Fruit fly (Drosophila melanogaster) whole organism, wandering third instar larva: ENCODE results near the gene stol.

Experiments used
- Abd-B ChIP-seq: fragments of >200 bp; optimal IDR thresholded peaks from 2 replicates; lab custom pipeline; 2017; ENCODE audit warnings: missing biosample characterization, missing genetic modification characterization
- CG9705 ChIP-seq: fragments of 200-800 bp; sonication (Bioruptor generic); optimal IDR thresholded peaks from 2 replicates; lab custom pipeline; 2018; ENCODE audit warnings: missing biosample characterization, mild to moderate bottlenecking, missing genetic modification characterization
- CrebA ChIP-seq: fragments of 200-800 bp; sonication (Bioruptor generic); optimal IDR thresholded peaks from 2 replicates; lab custom pipeline; 2016; ENCODE audit warnings: missing biosample characterization, mild to moderate bottlenecking, missing genetic modification characterization, borderline replicate concordance
- Dfd ChIP-seq: fragments of >200 bp; optimal IDR thresholded peaks from 2 replicates; lab custom pipeline; 2017; ENCODE audit warnings: missing biosample characterization, missing genetic modification characterization
- Dif ChIP-seq: fragments of 200-275, 200-300 bp; sonication (Bioruptor generic); optimal IDR thresholded peaks from 2 replicates; lab custom pipeline; 2018; ENCODE audit warnings: missing biosample characterization, missing genetic modification characterization; ENCODE audit not compliant: partially characterized antibody
- HLH106 ChIP-seq: fragments of 200-800 bp; optimal IDR thresholded peaks from 3 replicates; lab custom pipeline; 2019; ENCODE audit warnings: missing biosample characterization, mild to moderate bottlenecking, missing genetic modification characterization, moderate library complexity
- Hnf4 ChIP-seq: fragments of 200-800 bp; sonication (Bioruptor generic); optimal IDR thresholded peaks from 2 replicates; lab custom pipeline; 2016; ENCODE audit warnings: missing biosample characterization, mild to moderate bottlenecking, missing genetic modification characterization
- Hr83 ChIP-seq: fragments of 200-300 bp; sonication (Bioruptor generic); optimal IDR thresholded peaks from 2 replicates; lab custom pipeline; 2016; ENCODE audit warnings: missing biosample characterization, mild to moderate bottlenecking, missing genetic modification characterization, moderate library complexity; ENCODE audit not compliant: poor library complexity, severe bottlenecking
- Mio ChIP-seq: sonication (Bioruptor generic); optimal IDR thresholded peaks from 2 replicates; lab custom pipeline; 2016; ENCODE audit warnings: missing biosample characterization, missing genetic modification characterization
- Myc ChIP-seq: fragments of >200 bp; optimal IDR thresholded peaks from 2 replicates; lab custom pipeline; 2017
- N ChIP-seq: fragments of >200 bp; optimal IDR thresholded peaks from 2 replicates; lab custom pipeline; 2018; ENCODE audit warnings: missing biosample characterization, missing external identifiers, missing genetic modification characterization
- Rel ChIP-seq, 2 experiments: fragments of 200-800 bp; sonication (Bioruptor generic) in 1 of 2; optimal IDR thresholded peaks; 2 replicates in 1 of 2; 3 replicates in 1 of 2; lab custom pipeline; 2016 to 2019; ENCODE audit warnings: mild to moderate bottlenecking in 2 of 2, missing biosample characterization in 2 of 2, missing genetic modification characterization in 2 of 2, moderate library complexity in 1 of 2
- Vsx2 ChIP-seq: fragments of 200-300, 225-300 bp; sonication (Bioruptor generic); optimal IDR thresholded peaks from 2 replicates; lab custom pipeline; 2018; ENCODE audit warnings: missing biosample characterization, missing genetic modification characterization; ENCODE audit not compliant: partially characterized antibody
- br ChIP-seq: fragments of 200-800 bp; sonication (Bioruptor generic); optimal IDR thresholded peaks from 2 replicates; lab custom pipeline; 2016; ENCODE audit warnings: missing biosample characterization, missing genetic modification characterization
- brk ChIP-seq: fragments of 200-800 bp; sonication (Bioruptor generic); optimal IDR thresholded peaks from 2 replicates; lab custom pipeline; 2016; ENCODE audit warnings: missing biosample characterization, mild to moderate bottlenecking, missing genetic modification characterization
- dl ChIP-seq, 2 experiments: fragments of 175-275, 200-275 bp in 1 of 2; fragments of 200-275 bp in 1 of 2; sonication (Bioruptor generic); optimal IDR thresholded peaks; lab custom pipeline; 2018; ENCODE audit warnings: mild to moderate bottlenecking in 2 of 2, missing biosample characterization in 2 of 2, missing genetic modification characterization in 2 of 2, moderate library complexity in 2 of 2; ENCODE audit not compliant: partially characterized antibody in 2 of 2, insufficient read depth in 1 of 2
- dmrt93B ChIP-seq: fragments of 200-800 bp; sonication (Bioruptor generic); optimal IDR thresholded peaks from 2 replicates; lab custom pipeline; 2018; ENCODE audit warnings: missing biosample characterization, mild to moderate bottlenecking, missing genetic modification characterization
- fru ChIP-seq: fragments of 200-800 bp; sonication (Bioruptor generic); optimal IDR thresholded peaks from 3 replicates; lab custom pipeline; 2016; ENCODE audit warnings: missing biosample characterization, mild to moderate bottlenecking, missing genetic modification characterization
- h ChIP-seq: fragments of 200-800 bp; sonication (Bioruptor generic); optimal IDR thresholded peaks from 3 replicates; lab custom pipeline; 2016; ENCODE audit warnings: missing biosample characterization, mild to moderate bottlenecking, missing genetic modification characterization
- jim ChIP-seq: fragments of 175-275, 200-325 bp; sonication (Bioruptor generic); optimal IDR thresholded peaks from 2 replicates; lab custom pipeline; 2016; ENCODE audit warnings: missing biosample characterization, mild to moderate bottlenecking, missing genetic modification characterization
- rgr ChIP-seq: fragments of 200-800 bp; sonication (Bioruptor generic); optimal IDR thresholded peaks from 3 replicates; lab custom pipeline; 2016; ENCODE audit warnings: missing biosample characterization, mild to moderate bottlenecking, missing genetic modification characterization
- sage ChIP-seq: fragments of 200-800 bp; sonication (Bioruptor generic); optimal IDR thresholded peaks from 2 replicates; lab custom pipeline; 2016; ENCODE audit warnings: missing biosample characterization, mild to moderate bottlenecking, missing genetic modification characterization
- sv ChIP-seq: fragments of 200-800 bp; sonication (Bioruptor generic); optimal IDR thresholded peaks from 3 replicates; lab custom pipeline; 2016; ENCODE audit warnings: missing biosample characterization, missing genetic modification characterization
- tai ChIP-seq: sonication (Bioruptor generic); optimal IDR thresholded peaks from 2 replicates; lab custom pipeline; 2016; ENCODE audit warnings: missing biosample characterization, missing genetic modification characterization

stol gene

DNA sequence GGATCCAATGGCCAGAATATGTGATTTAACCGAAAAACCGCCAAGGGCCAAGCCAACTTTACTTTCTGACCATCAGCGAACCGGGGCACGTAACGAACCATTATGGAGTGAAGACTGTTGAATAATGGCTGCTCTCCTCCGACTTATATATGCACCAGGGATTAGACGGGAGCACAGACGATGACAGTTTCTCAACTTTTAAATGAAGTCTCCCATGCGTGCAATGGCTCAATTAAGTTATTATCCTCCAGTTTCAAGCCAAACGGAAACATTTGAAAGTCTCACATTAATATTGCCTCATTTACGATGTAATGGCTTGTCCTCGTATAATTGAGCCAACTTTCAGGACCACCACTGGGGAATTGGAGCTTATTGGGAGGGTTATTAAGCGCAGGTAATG, 94.6 kb downstream of the stol start, which contains the start of gene Or35a:
Or35a (minus strand) TSS at position 101 of the 400 bp plus-strand sequence.
- TF ChIP-seq Vsx2 (GFP tag; lab: Kevin White, UChicago) (no peak), tai (no peak), rgr (GFP tag; lab: Kevin White, UChicago) (no peak), sage (GFP tag; lab: Kevin White, UChicago) (no peak), Mio (GFP tag; lab: Kevin White, UChicago) (no peak), jim (no peak), CG9705 (GFP tag; lab: Kevin White, UChicago) (no peak), fru (no peak)
- TF ChIP-seq, all 38 proteins: peak for 0

- no peak for TF ChIP-seq brk (GFP tag; lab: Kevin White, UChicago)
- no peak for TF ChIP-seq h (GFP tag; lab: Kevin White, UChicago)
- TF ChIP-seq N (GFP tag; lab: Kevin White, UChicago), result no peak
- no peak for TF ChIP-seq dl (GFP tag; optimal IDR thresholded peaks at IDR 0.05; lab: Kevin White, UChicago; ENCODE audit: insufficient read depth in 1 of 2, partially characterized antibody in 2 of 2)
- no peak for TF ChIP-seq CrebA (GFP tag; lab: Kevin White, UChicago)
- no peak for TF ChIP-seq Hnf4 (GFP tag; lab: Kevin White, UChicago)
- no peak for TF ChIP-seq sv (GFP tag; lab: Kevin White, UChicago)
These were observed 101.4 kb downstream of the stol start, which contains the start of gene CG11865 for dm6 chr2L:15616697-15617096. Gene CG11865 (plus strand): TSS chr2L:15616997.

DNA sequence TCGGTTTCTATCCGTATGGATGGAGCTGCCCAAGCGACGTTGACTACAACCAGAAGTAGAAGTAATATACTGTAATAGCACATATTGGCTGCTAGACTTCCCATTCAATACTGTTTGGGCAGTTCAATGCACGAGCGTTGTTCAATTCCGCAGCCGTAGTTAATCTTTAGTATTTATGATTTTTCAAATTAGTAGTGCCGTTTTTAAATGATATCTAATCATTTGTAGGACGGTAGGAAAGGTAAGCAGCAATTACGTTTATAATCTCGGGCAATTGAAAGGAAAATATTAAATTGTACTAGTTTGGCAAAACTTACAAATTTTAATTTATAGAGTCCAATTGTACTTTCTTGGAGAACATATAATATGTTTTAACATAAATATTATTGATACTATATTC, 101.8 kb downstream of the stol start, which contains the start of gene CG15253:
CG15253 (minus strand) TSS at position 101 of the 400 bp plus-strand sequence.
- TF ChIP-seq Hnf4 (GFP tag; lab: Kevin White, UChicago), result no peak
- TF ChIP-seq Abd-B (GFP tag; lab: Kevin White, UChicago), result no peak
- TF ChIP-seq, all 38 proteins: peak for 0

- TF ChIP-seq Hr83 (GFP tag; lab: Kevin White, UChicago) (no peak), dl (GFP tag; optimal IDR thresholded peaks at IDR 0.05; lab: Kevin White, UChicago; ENCODE audit: insufficient read depth in 1 of 2, partially characterized antibody in 2 of 2) (no peak), h (GFP tag; lab: Kevin White, UChicago) (no peak), tai (no peak), Dif (GFP tag; lab: Kevin White, UChicago) (no peak)
These were observed 103.3 kb downstream of the stol start, which contains the start of gene CG15254 for dm6 chr2L:15614728-15615127. Gene CG15254 (minus strand): TSS chr2L:15614828.

DNA sequence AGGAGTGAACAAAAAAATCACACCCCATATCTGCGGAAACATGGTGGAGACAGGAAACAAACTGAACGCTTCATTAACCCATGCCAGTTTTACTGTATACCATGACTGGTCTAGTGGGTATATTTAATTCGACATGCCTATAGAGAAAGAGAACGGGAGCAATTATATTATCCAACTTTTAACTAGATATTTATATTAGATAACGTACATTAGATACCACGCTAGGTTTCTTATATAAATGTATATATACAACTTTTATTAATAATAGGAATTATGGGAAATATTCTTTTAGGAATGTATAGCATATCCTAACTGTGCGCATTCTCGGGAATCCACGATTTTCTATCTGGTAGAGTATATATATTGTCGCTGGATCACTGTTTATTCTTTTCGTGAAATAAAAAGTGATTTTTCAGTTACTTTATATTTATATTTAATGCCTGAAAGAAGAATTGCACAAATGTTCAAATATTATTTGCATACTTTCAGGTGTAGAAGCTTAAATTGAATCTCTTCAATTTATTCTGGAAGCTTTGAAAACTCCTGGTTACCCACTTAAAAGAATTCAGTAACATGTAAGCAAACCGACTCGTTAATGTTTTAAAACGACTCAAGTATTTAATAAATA, 104.7 kb downstream of the stol start, which contains the start of gene Semp1:
Semp1 (minus strand) TSS at position 51 of the 628 bp plus-strand sequence.
- TF ChIP-seq tai, result no peak
- TF ChIP-seq, all 38 proteins: peak for 0

- TF ChIP-seq br (GFP tag; lab: Kevin White, UChicago) (no peak), HLH106 (tag; lab: Kevin White, UChicago) (no peak), Dfd (GFP tag; lab: Kevin White, UChicago) (no peak), dmrt93B (GFP tag; lab: Kevin White, UChicago) (no peak), Rel (GFP tag; optimal IDR thresholded peaks at IDR 0.05; lab: Kevin White, UChicago) (no peak), Rel (tag; optimal IDR thresholded peaks at IDR 0.05; lab: Kevin White, UChicago) (peak; percentile 93), Mio (GFP tag; lab: Kevin White, UChicago) (no peak), Abd-B (GFP tag; lab: Kevin White, UChicago) (no peak), h (GFP tag; lab: Kevin White, UChicago) (peak; percentile 35)
These were observed 106.3 kb downstream of the stol start, which contains the start of gene CG15255 for dm6 chr2L:15611669-15612308. Gene CG15255 (minus strand): TSS chr2L:15611719.

DNA sequence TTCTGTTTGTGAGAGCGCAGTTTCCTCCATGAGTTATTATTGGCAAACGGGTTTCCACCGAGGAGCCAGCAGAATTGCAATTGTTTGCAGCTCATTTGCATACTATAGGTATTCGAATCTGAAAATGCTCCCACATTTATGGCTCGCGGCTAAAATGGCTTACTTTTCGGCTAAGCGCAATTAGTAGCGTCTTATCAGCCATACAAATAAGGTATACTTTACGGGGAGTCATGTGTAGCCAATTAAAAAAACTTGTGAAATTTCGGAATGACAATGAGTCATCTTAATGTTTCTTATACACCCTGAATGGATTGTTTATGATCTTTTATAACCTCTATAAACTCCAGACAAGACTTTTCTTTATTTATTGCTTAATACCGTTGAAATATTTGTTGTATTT, 108.9 kb downstream of the stol start:
- TF ChIP-seq Myc (lab: Kevin White, UChicago) (peak; percentile 24), rgr (GFP tag; lab: Kevin White, UChicago) (no peak), Vsx2 (GFP tag; lab: Kevin White, UChicago) (peak; percentile 84)
